Worm (Caenorhabditis elegans) whole organism, young adult: ENCODE results near the gene comt-5.

ENCODE experiments used
- B0336.3 ChIP-seq: fragments of 200-800 bp; sonication (Bioruptor generic); IDR thresholded peaks from 2 replicates; pipeline ENCODE4 v1.3.6; 2022; ENCODE audit warnings: missing genetic modification characterization, missing compliant biosample characterization
- C17E4.6 ChIP-seq: fragments of 200-800 bp; sonication (Bioruptor generic); IDR thresholded peaks from 2 replicates; pipeline ENCODE4 v1.3.6; 2022; ENCODE audit warnings: missing genetic modification reagents, missing genetic modification characterization, missing compliant biosample characterization
- F10E7.11 ChIP-seq: sonication (generic microtip); optimal IDR thresholded peaks from 2 replicates; lab custom pipeline; 2017; ENCODE audit warnings: mild to moderate bottlenecking, missing genetic modification characterization, moderate library complexity, missing compliant biosample characterization
- F23B12.7 ChIP-seq: sonication (generic microtip); optimal IDR thresholded peaks from 2 replicates; lab custom pipeline; 2017; ENCODE audit warnings: missing genetic modification characterization, mild to moderate bottlenecking, missing compliant biosample characterization, antibody characterized with exemption, moderate library complexity; ENCODE audit not compliant: insufficient read depth
- F33H1.4 ChIP-seq: fragments of 200-800 bp; sonication (Bioruptor generic); IDR thresholded peaks from 2 replicates; pipeline ENCODE4 v1.3.6; 2022; ENCODE audit warnings: missing genetic modification reagents, missing genetic modification characterization, missing compliant biosample characterization
- F39B2.1 ChIP-seq: fragments of 200-800 bp; sonication (Bioruptor generic); IDR thresholded peaks from 2 replicates; pipeline ENCODE4 v1.3.6; 2022; ENCODE audit warnings: missing genetic modification reagents, missing genetic modification characterization, missing compliant biosample characterization
- F49E8.2 ChIP-seq: sonication (generic microtip); optimal IDR thresholded peaks from 3 replicates; lab custom pipeline; 2017; ENCODE audit warnings: missing genetic modification characterization, mild to moderate bottlenecking, missing compliant biosample characterization, antibody characterized with exemption, moderate library complexity; ENCODE audit not compliant: insufficient read depth
- K12H6.12 ChIP-seq: fragments of 200-800 bp; sonication (Bioruptor generic); optimal IDR thresholded peaks from 2 replicates; lab custom pipeline; 2018; ENCODE audit warnings: mild to moderate bottlenecking, missing genetic modification characterization, missing compliant biosample characterization
- Y53G8AR.9 ChIP-seq: fragments of 200-800 bp; sonication (Bioruptor generic); conservative IDR thresholded peaks from 2 replicates; pipeline ENCODE4 v1.3.6; 2022; ENCODE audit warnings: missing genetic modification reagents, missing genetic modification characterization, missing compliant biosample characterization
- Y56A3A.18 ChIP-seq: fragments of 200-800 bp; sonication (Bioruptor generic); IDR thresholded peaks from 2 replicates; pipeline ENCODE4 v1.3.6; 2022; ENCODE audit warnings: missing genetic modification reagents, missing genetic modification characterization, missing compliant biosample characterization
- ama-1 ChIP-seq, 3 experiments: fragments of 150-350 bp in 1 of 3; sonication (generic microtip) in 2 of 3; optimal IDR thresholded peaks; 2 replicates each; lab custom pipeline; 2014 to 2018; ENCODE audit warnings: missing biosample characterization in 2 of 3, missing genetic modification characterization in 2 of 3, missing genetic modification reagents in 2 of 3
- aptf-2 ChIP-seq: fragments of 200-800 bp; sonication (Bioruptor generic); conservative IDR thresholded peaks from 2 replicates; pipeline ENCODE4 v1.3.6; 2022; ENCODE audit warnings: missing genetic modification reagents, missing genetic modification characterization, missing compliant biosample characterization
- attf-3 ChIP-seq: fragments of 200-800 bp; sonication (Bioruptor generic); conservative IDR thresholded peaks from 2 replicates; pipeline ENCODE4 v1.3.6; 2022; ENCODE audit warnings: missing genetic modification reagents, missing genetic modification characterization, missing compliant biosample characterization
- bed-2 ChIP-seq: fragments of 200-800 bp; sonication (Bioruptor generic); IDR thresholded peaks from 2 replicates; pipeline ENCODE4 v1.3.6; 2022; ENCODE audit warnings: missing genetic modification reagents, missing genetic modification characterization, missing compliant biosample characterization
- ccch-3 ChIP-seq: fragments of 200-800 bp; sonication (Bioruptor generic); optimal IDR thresholded peaks from 2 replicates; lab custom pipeline; 2018; ENCODE audit warnings: mild to moderate bottlenecking, missing genetic modification characterization, missing compliant biosample characterization
- cebp-1 ChIP-seq, 2 experiments: fragments of 200-800 bp in 1 of 2; sonication (Bioruptor generic) in 1 of 2; sonication (generic microtip) in 1 of 2; IDR thresholded peaks in 1 of 2; optimal IDR thresholded peaks in 1 of 2; 2 replicates each; pipeline versions ENCODE4 v1.3.6 to Lab custom; 2017 to 2022; ENCODE audit warnings: missing compliant biosample characterization in 2 of 2, missing genetic modification characterization in 2 of 2, mild to moderate bottlenecking in 1 of 2, missing genetic modification reagents in 1 of 2, moderate library complexity in 1 of 2
- ceh-100 ChIP-seq: fragments of 200-800 bp; sonication (Bioruptor generic); IDR thresholded peaks from 2 replicates; pipeline ENCODE4 v1.3.6; 2022; ENCODE audit warnings: missing genetic modification reagents, missing genetic modification characterization, missing compliant biosample characterization
- ceh-27 ChIP-seq: fragments of 200-800 bp; sonication (Bioruptor generic); optimal IDR thresholded peaks from 2 replicates; lab custom pipeline; 2018; ENCODE audit warnings: mild to moderate bottlenecking, missing genetic modification characterization, moderate library complexity, missing compliant biosample characterization
- ceh-91 ChIP-seq: fragments of 200-800 bp; sonication (Bioruptor generic); IDR thresholded peaks from 2 replicates; pipeline ENCODE4 v1.3.6; 2022; ENCODE audit warnings: missing genetic modification reagents, missing genetic modification characterization, missing compliant biosample characterization
- dpff-1 ChIP-seq: sonication (generic microtip); optimal IDR thresholded peaks from 2 replicates; lab custom pipeline; 2017; ENCODE audit warnings: mild to moderate bottlenecking, missing genetic modification characterization, missing compliant biosample characterization
- ets-4 ChIP-seq: fragments of 200-800 bp; sonication (Bioruptor generic); optimal IDR thresholded peaks from 2 replicates; lab custom pipeline; 2018; ENCODE audit warnings: mild to moderate bottlenecking, missing genetic modification characterization, missing compliant biosample characterization
- gei-17 ChIP-seq: fragments of 200-800 bp; sonication (Bioruptor generic); optimal IDR thresholded peaks from 2 replicates; lab custom pipeline; 2018; ENCODE audit warnings: mild to moderate bottlenecking, missing genetic modification characterization, missing compliant biosample characterization
- hlh-12 ChIP-seq: sonication (generic microtip); optimal IDR thresholded peaks from 2 replicates; lab custom pipeline; 2016; ENCODE audit warnings: missing genetic modification characterization, missing compliant biosample characterization
- hmg-1.2 ChIP-seq: fragments of 200-800 bp; sonication (Bioruptor generic); IDR thresholded peaks from 2 replicates; pipeline ENCODE4 v1.3.6; 2022; ENCODE audit warnings: missing genetic modification reagents, missing genetic modification characterization, missing compliant biosample characterization
- hrde-1 ChIP-seq: sonication (generic microtip); optimal IDR thresholded peaks from 2 replicates; lab custom pipeline; 2016; ENCODE audit warnings: missing genetic modification characterization, mild to moderate bottlenecking, missing compliant biosample characterization, moderate library complexity, missing genotype, missing genetic modification reagents, borderline replicate concordance
- hsf-1 ChIP-seq: fragments of 200-800 bp; sonication (Bioruptor generic); IDR thresholded peaks from 2 replicates; pipeline ENCODE4 v1.3.6; 2022; ENCODE audit warnings: missing genetic modification reagents, missing genetic modification characterization, missing compliant biosample characterization
- let-526 ChIP-seq: fragments of 200-800 bp; sonication (Bioruptor generic); IDR thresholded peaks from 2 replicates; pipeline ENCODE4 v1.3.6; 2022; ENCODE audit warnings: missing genetic modification reagents, missing genetic modification characterization, missing compliant biosample characterization
- let-607 ChIP-seq, 2 experiments: fragments of 200-800 bp in 1 of 2; sonication (Bioruptor generic) in 1 of 2; sonication (generic microtip) in 1 of 2; optimal IDR thresholded peaks; 2 replicates each; lab custom pipeline; 2016 to 2018; ENCODE audit warnings: mild to moderate bottlenecking in 2 of 2, missing compliant biosample characterization in 2 of 2, missing genetic modification characterization in 2 of 2, moderate library complexity in 2 of 2, missing genotype in 1 of 2
- lin-26 ChIP-seq: fragments of 200-800 bp; sonication (Bioruptor generic); IDR thresholded peaks from 2 replicates; pipeline ENCODE4 v1.3.6; 2022; ENCODE audit warnings: missing genetic modification reagents, missing genetic modification characterization, missing compliant biosample characterization
- madf-6 ChIP-seq: fragments of 200-800 bp; sonication (Bioruptor generic); IDR thresholded peaks from 2 replicates; pipeline ENCODE4 v1.3.6; 2022; ENCODE audit warnings: missing genetic modification reagents, missing genetic modification characterization, missing compliant biosample characterization
- madf-8 ChIP-seq: fragments of 200-800 bp; sonication (Bioruptor generic); conservative IDR thresholded peaks from 2 replicates; pipeline ENCODE4 v1.3.6; 2022; ENCODE audit warnings: missing genetic modification reagents, missing genetic modification characterization, missing compliant biosample characterization
- mel-28 ChIP-seq: sonication (generic microtip); optimal IDR thresholded peaks from 2 replicates; lab custom pipeline; 2016; ENCODE audit warnings: borderline replicate concordance, mild to moderate bottlenecking, missing genetic modification characterization, missing compliant biosample characterization
- mes-4 ChIP-seq: sonication (generic microtip); optimal IDR thresholded peaks from 2 replicates; lab custom pipeline; 2016; ENCODE audit warnings: missing genotype, missing genetic modification characterization, missing compliant biosample characterization
- nfyb-1 ChIP-seq: fragments of 200-800 bp; sonication (Bioruptor generic); IDR thresholded peaks from 2 replicates; pipeline ENCODE4 v1.3.6; 2022; ENCODE audit warnings: missing genetic modification reagents, missing genetic modification characterization, missing compliant biosample characterization
- nhr-120 ChIP-seq: fragments of 200-800 bp; sonication (Bioruptor generic); IDR thresholded peaks from 2 replicates; pipeline ENCODE4 v1.3.6; 2022; ENCODE audit warnings: missing genetic modification characterization, missing compliant biosample characterization
- nhr-179 ChIP-seq: sonication (generic microtip); optimal IDR thresholded peaks from 2 replicates; lab custom pipeline; 2016; ENCODE audit warnings: mild to moderate bottlenecking, missing genetic modification characterization, missing compliant biosample characterization
- nhr-80 ChIP-seq: sonication (generic microtip); optimal IDR thresholded peaks from 2 replicates; lab custom pipeline; 2016; ENCODE audit warnings: missing genetic modification characterization, missing compliant biosample characterization
- sdz-38 ChIP-seq: sonication (generic microtip); optimal IDR thresholded peaks from 2 replicates; lab custom pipeline; 2016; ENCODE audit warnings: missing genotype, missing genetic modification characterization, missing compliant biosample characterization
- sea-2 ChIP-seq: fragments of 200-800 bp; sonication (Bioruptor generic); IDR thresholded peaks from 2 replicates; pipeline ENCODE4 v1.3.6; 2022; ENCODE audit warnings: missing genetic modification characterization, missing compliant biosample characterization
- sptf-2 ChIP-seq: fragments of 200-800 bp; sonication (Bioruptor generic); optimal IDR thresholded peaks from 2 replicates; lab custom pipeline; 2018; ENCODE audit warnings: mild to moderate bottlenecking, missing genetic modification characterization, missing compliant biosample characterization
- tbx-9 ChIP-seq: sonication (generic microtip); optimal IDR thresholded peaks from 2 replicates; lab custom pipeline; 2016; ENCODE audit warnings: borderline replicate concordance, missing genetic modification characterization, inconsistent platforms, missing compliant biosample characterization
- tlf-1 ChIP-seq: fragments of 200-800 bp; sonication (Bioruptor generic); optimal IDR thresholded peaks from 2 replicates; lab custom pipeline; 2018; ENCODE audit warnings: mild to moderate bottlenecking, missing genetic modification characterization, missing compliant biosample characterization
- xnd-1 ChIP-seq: sonication (generic microtip); optimal IDR thresholded peaks from 2 replicates; lab custom pipeline; 2016; ENCODE audit warnings: missing genotype, missing genetic modification reagents, missing genetic modification characterization, missing compliant biosample characterization
- zim-3 ChIP-seq: sonication (generic microtip); optimal IDR thresholded peaks from 2 replicates; lab custom pipeline; 2017; ENCODE audit warnings: mild to moderate bottlenecking, missing genetic modification characterization, moderate library complexity, missing compliant biosample characterization
- ztf-18 ChIP-seq: sonication (generic microtip); optimal IDR thresholded peaks from 2 replicates; lab custom pipeline; 2016; ENCODE audit warnings: missing genotype, mild to moderate bottlenecking, missing genetic modification characterization, missing compliant biosample characterization
- ztf-25 ChIP-seq: fragments of 200-800 bp; sonication (Bioruptor generic); IDR thresholded peaks from 2 replicates; pipeline ENCODE4 v1.3.6; 2022; ENCODE audit warnings: missing genetic modification reagents, missing genetic modification characterization, missing compliant biosample characterization
- ztf-26 ChIP-seq: sonication (generic microtip); optimal IDR thresholded peaks from 2 replicates; lab custom pipeline; 2017; ENCODE audit warnings: missing genetic modification characterization, missing compliant biosample characterization
- ztf-3 ChIP-seq: fragments of 200-800 bp; sonication (Bioruptor generic); optimal IDR thresholded peaks from 2 replicates; lab custom pipeline; 2018; ENCODE audit warnings: mild to moderate bottlenecking, missing genetic modification characterization, missing compliant biosample characterization

The comt-5 gene

ce11 chrV:2067419-2067818, 14.0 kb upstream of the comt-5 start (continued):
- TF ChIP-seq ceh-100 (GFP tag; lab: Robert Waterston, UW), result no peak
- TF ChIP-seq sdz-38 (tag; lab: Kevin White, UChicago), result no peak
- no peak for TF ChIP-seq let-526 (GFP tag; lab: Robert Waterston, UW)
- no peak for TF ChIP-seq nhr-80 (tag; lab: Kevin White, UChicago)
- peak in 1 of 2 experiments; percentile 63 for TF ChIP-seq let-607 (tag; optimal IDR thresholded peaks at IDR 0.05; lab: Kevin White, UChicago)
- no peak for TF ChIP-seq hrde-1
- TF ChIP-seq ama-1 (optimal IDR thresholded peaks at IDR 0.05; lab: Kevin White, UChicago), result no peak
- TF ChIP-seq ama-1 (GFP tag; optimal IDR thresholded peaks at IDR 0.05; lab: Kevin White, UChicago), result no peak
- TF ChIP-seq B0336.3 (GFP tag; lab: Robert Waterston, UW), result no peak
- no peak for TF ChIP-seq F10E7.11
- TF ChIP-seq attf-3 (GFP tag; lab: Robert Waterston, UW), result no peak
- no peak for TF ChIP-seq lin-26 (GFP tag; lab: Robert Waterston, UW)
- no peak for TF ChIP-seq sea-2 (GFP tag; lab: Robert Waterston, UW)
- TF ChIP-seq zim-3 (tag; lab: Kevin White, UChicago), result no peak
- TF ChIP-seq nhr-120, result no peak
- no peak for TF ChIP-seq ccch-3
- peak; percentile 89 for TF ChIP-seq madf-6 (GFP tag; lab: Robert Waterston, UW)
- no peak for TF ChIP-seq ztf-18 (tag; lab: Kevin White, UChicago)
- TF ChIP-seq bed-2 (GFP tag; lab: Robert Waterston, UW), result no peak
- TF ChIP-seq sptf-2, result no peak
- no peak for TF ChIP-seq aptf-2 (GFP tag; lab: Robert Waterston, UW)
- TF ChIP-seq K12H6.12 (tag; lab: Kevin White, UChicago), result no peak
- no peak for TF ChIP-seq mes-4 (tag; lab: Kevin White, UChicago)
- TF ChIP-seq gei-17, result no peak
- TF ChIP-seq madf-8 (GFP tag; lab: Robert Waterston, UW), result peak; percentile 72
- TF ChIP-seq Y53G8AR.9 (GFP tag; lab: Robert Waterston, UW), result no peak
- TF ChIP-seq ets-4, result no peak
- peak; percentile 68; the same call in 1 of the 2 replicates for TF ChIP-seq C17E4.6 (GFP tag; lab: Robert Waterston, UW)
- no peak for TF ChIP-seq ceh-27 (GFP tag; lab: Kevin White, UChicago)
- no peak for TF ChIP-seq ztf-25
- no peak for TF ChIP-seq hsf-1 (GFP tag; lab: Robert Waterston, UW)
- TF ChIP-seq F39B2.1 (GFP tag; lab: Robert Waterston, UW), result no peak
- TF ChIP-seq tlf-1, result peak; percentile 33
- TF ChIP-seq ztf-26, result no peak
- TF ChIP-seq nhr-179 (tag; lab: Kevin White, UChicago), result no peak
- TF ChIP-seq dpff-1 (tag; lab: Kevin White, UChicago), result no peak
- no peak for TF ChIP-seq F23B12.7 (tag; lab: Kevin White, UChicago)
- TF ChIP-seq xnd-1 (tag; lab: Kevin White, UChicago), result peak; percentile 52
- TF ChIP-seq cebp-1 (GFP tag; IDR thresholded peaks at IDR 0.05; lab: Robert Waterston, UW), result no peak
- TF ChIP-seq cebp-1 (tag; optimal IDR thresholded peaks at IDR 0.05; lab: Kevin White, UChicago), result no peak
- TF ChIP-seq tbx-9, result no peak
- TF ChIP-seq F49E8.2 (tag; lab: Kevin White, UChicago), result peak; percentile 51
- TF ChIP-seq ztf-3 (GFP tag; lab: Kevin White, UChicago), result no peak
- no peak for TF ChIP-seq nfyb-1 (GFP tag; lab: Robert Waterston, UW)
- peak; percentile 90 for TF ChIP-seq ceh-91 (GFP tag; lab: Robert Waterston, UW)
- TF ChIP-seq hmg-1.2 (GFP tag; lab: Robert Waterston, UW), result peak; percentile 33; the same call in 1 of the 2 replicates
- TF ChIP-seq mel-28 (tag; lab: Kevin White, UChicago), result no peak
- no peak for TF ChIP-seq hlh-12 (tag; lab: Kevin White, UChicago)
- TF ChIP-seq Y56A3A.18 (GFP tag; lab: Robert Waterston, UW), result no peak
- TF ChIP-seq F33H1.4 (GFP tag; lab: Robert Waterston, UW), result peak; percentile 91
